Worm (Caenorhabditis elegans): ENCODE results near the gene C06H5.6.
"Not testable (repeated sequence)": the region's sequence is repeated elsewhere in the genome, so short reads cannot be mapped to it uniquely, and the experiment has no call there.

DNA sequence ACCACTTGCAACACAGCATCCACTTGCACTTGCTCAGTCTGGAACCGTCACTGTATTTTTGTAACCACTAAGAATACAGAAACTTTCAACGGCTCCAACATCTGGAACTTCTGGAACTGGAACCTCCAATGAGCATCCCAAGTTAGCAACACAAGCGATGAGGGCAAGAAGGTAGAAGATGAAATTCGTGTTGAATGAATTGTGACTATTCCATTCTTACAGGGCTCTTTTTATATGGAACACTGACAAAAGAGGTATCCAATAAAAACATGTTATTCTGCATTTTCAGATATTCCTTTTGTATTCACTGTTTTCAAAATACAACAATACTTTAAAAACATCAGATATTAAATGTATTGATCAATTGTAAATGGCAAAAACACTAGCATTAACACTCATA, 5.2 kb upstream of the C06H5.6 start, which contains the start of gene C06H5.11:
- TF ChIP-seq tbx-2, elt-1, zag-1, jun-1 (tag; optimal IDR thresholded peaks at IDR 0.05): not testable (repeated sequence)

All from whole organism, L3 larva.